Worm (Caenorhabditis elegans) whole organism, young adult: ENCODE measurements around the gene C16C10.1.
A peak's percentile ranks its signal among the peaks of the same experiment; 100 is the strongest.

ENCODE experiments used
- B0019.2 ChIP-seq: fragments of 200-800 bp; sonication (Bioruptor generic); conservative IDR thresholded peaks from 2 replicates; pipeline ENCODE4 v1.3.6; 2022; ENCODE audit warnings: missing genetic modification reagents, missing genetic modification characterization, missing compliant biosample characterization
- C17E4.6 ChIP-seq: fragments of 200-800 bp; sonication (Bioruptor generic); IDR thresholded peaks from 2 replicates; pipeline ENCODE4 v1.3.6; 2022; ENCODE audit warnings: missing genetic modification reagents, missing genetic modification characterization, missing compliant biosample characterization
- D2030.7 ChIP-seq: fragments of 200-800 bp; sonication (Bioruptor generic); IDR thresholded peaks from 2 replicates; pipeline ENCODE4 v1.3.6; 2022; ENCODE audit warnings: missing genetic modification reagents, missing genetic modification characterization, missing compliant biosample characterization
- F33H1.4 ChIP-seq: fragments of 200-800 bp; sonication (Bioruptor generic); IDR thresholded peaks from 2 replicates; pipeline ENCODE4 v1.3.6; 2022; ENCODE audit warnings: missing genetic modification reagents, missing genetic modification characterization, missing compliant biosample characterization
- F49E8.2 ChIP-seq: sonication (generic microtip); optimal IDR thresholded peaks from 3 replicates; lab custom pipeline; 2017; ENCODE audit warnings: missing genetic modification characterization, mild to moderate bottlenecking, missing compliant biosample characterization, antibody characterized with exemption, moderate library complexity; ENCODE audit not compliant: insufficient read depth
- Y53F4B.3 ChIP-seq: fragments of 200-800 bp; sonication (Bioruptor generic); IDR thresholded peaks from 2 replicates; pipeline ENCODE4 v1.3.6; 2022; ENCODE audit warnings: missing genetic modification reagents, missing genetic modification characterization, missing compliant biosample characterization
- Y67H2A.10 ChIP-seq: fragments of 200-800 bp; sonication (Bioruptor generic); conservative IDR thresholded peaks from 2 replicates; pipeline ENCODE4 v1.3.6; 2022; ENCODE audit warnings: missing genetic modification reagents, missing genetic modification characterization, missing compliant biosample characterization
- Y79H2A.3 ChIP-seq: fragments of 200-800 bp; sonication (Bioruptor generic); conservative IDR thresholded peaks from 2 replicates; pipeline ENCODE4 v1.3.6; 2022; ENCODE audit warnings: missing genetic modification reagents, missing genetic modification characterization, missing compliant biosample characterization
- attf-6 ChIP-seq: fragments of 200-800 bp; sonication (Bioruptor generic); IDR thresholded peaks from 2 replicates; pipeline ENCODE4 v1.3.6; 2022; ENCODE audit warnings: missing genetic modification reagents, missing genetic modification characterization, missing compliant biosample characterization
- bed-2 ChIP-seq: fragments of 200-800 bp; sonication (Bioruptor generic); IDR thresholded peaks from 2 replicates; pipeline ENCODE4 v1.3.6; 2022; ENCODE audit warnings: missing genetic modification reagents, missing genetic modification characterization, missing compliant biosample characterization
- ceh-27 ChIP-seq: fragments of 200-800 bp; sonication (Bioruptor generic); optimal IDR thresholded peaks from 2 replicates; lab custom pipeline; 2018; ENCODE audit warnings: mild to moderate bottlenecking, missing genetic modification characterization, moderate library complexity, missing compliant biosample characterization
- ceh-91 ChIP-seq: fragments of 200-800 bp; sonication (Bioruptor generic); IDR thresholded peaks from 2 replicates; pipeline ENCODE4 v1.3.6; 2022; ENCODE audit warnings: missing genetic modification reagents, missing genetic modification characterization, missing compliant biosample characterization
- dpl-1 ChIP-seq: fragments of 150-350 bp; optimal IDR thresholded peaks from 2 replicates; lab custom pipeline; 2014; ENCODE audit warnings: missing biosample characterization, missing genetic modification reagents, missing genetic modification characterization
- ekl-4 ChIP-seq: fragments of 200-800 bp; sonication (Bioruptor generic); IDR thresholded peaks from 2 replicates; pipeline ENCODE4 v1.3.6; 2022; ENCODE audit warnings: missing genetic modification reagents, missing genetic modification characterization, missing compliant biosample characterization
- ets-4 ChIP-seq: fragments of 200-800 bp; sonication (Bioruptor generic); optimal IDR thresholded peaks from 2 replicates; lab custom pipeline; 2018; ENCODE audit warnings: mild to moderate bottlenecking, missing genetic modification characterization, missing compliant biosample characterization
- him-1 ChIP-seq: sonication (generic microtip); optimal IDR thresholded peaks from 2 replicates; lab custom pipeline; 2016; ENCODE audit warnings: missing genotype, missing genetic modification reagents, missing genetic modification characterization, missing compliant biosample characterization
- hmg-1.2 ChIP-seq: fragments of 200-800 bp; sonication (Bioruptor generic); IDR thresholded peaks from 2 replicates; pipeline ENCODE4 v1.3.6; 2022; ENCODE audit warnings: missing genetic modification reagents, missing genetic modification characterization, missing compliant biosample characterization
- hsf-1 ChIP-seq: fragments of 200-800 bp; sonication (Bioruptor generic); IDR thresholded peaks from 2 replicates; pipeline ENCODE4 v1.3.6; 2022; ENCODE audit warnings: missing genetic modification reagents, missing genetic modification characterization, missing compliant biosample characterization
- lin-54 ChIP-seq: fragments of 200-800 bp; sonication (Bioruptor generic); optimal IDR thresholded peaks from 2 replicates; lab custom pipeline; 2018; ENCODE audit warnings: mild to moderate bottlenecking, missing genetic modification characterization, missing compliant biosample characterization
- lsl-1 ChIP-seq: fragments of 200-800 bp; sonication (Bioruptor generic); optimal IDR thresholded peaks from 2 replicates; lab custom pipeline; 2018; ENCODE audit warnings: mild to moderate bottlenecking, missing genetic modification characterization, moderate library complexity, missing compliant biosample characterization
- lsy-27 ChIP-seq: sonication (generic microtip); optimal IDR thresholded peaks from 2 replicates; lab custom pipeline; 2017; ENCODE audit warnings: missing genetic modification characterization, mild to moderate bottlenecking, missing compliant biosample characterization, antibody characterized with exemption, missing genotype, borderline replicate concordance; ENCODE audit not compliant: insufficient read depth
- madf-3 ChIP-seq: fragments of 200-800 bp; sonication (Bioruptor generic); IDR thresholded peaks from 2 replicates; pipeline ENCODE4 v1.3.6; 2022; ENCODE audit warnings: missing genetic modification reagents, missing genetic modification characterization, missing compliant biosample characterization
- madf-6 ChIP-seq: fragments of 200-800 bp; sonication (Bioruptor generic); IDR thresholded peaks from 2 replicates; pipeline ENCODE4 v1.3.6; 2022; ENCODE audit warnings: missing genetic modification reagents, missing genetic modification characterization, missing compliant biosample characterization
- madf-8 ChIP-seq: fragments of 200-800 bp; sonication (Bioruptor generic); conservative IDR thresholded peaks from 2 replicates; pipeline ENCODE4 v1.3.6; 2022; ENCODE audit warnings: missing genetic modification reagents, missing genetic modification characterization, missing compliant biosample characterization
- mcd-1 ChIP-seq: fragments of 200-800 bp; sonication (Bioruptor generic); IDR thresholded peaks from 2 replicates; pipeline ENCODE4 v1.3.6; 2022; ENCODE audit warnings: missing genetic modification reagents, missing genetic modification characterization, missing compliant biosample characterization
- mes-4 ChIP-seq: sonication (generic microtip); optimal IDR thresholded peaks from 2 replicates; lab custom pipeline; 2016; ENCODE audit warnings: missing genotype, missing genetic modification characterization, missing compliant biosample characterization
- repo-1 ChIP-seq: sonication (generic microtip); optimal IDR thresholded peaks from 2 replicates; lab custom pipeline; 2017; ENCODE audit warnings: mild to moderate bottlenecking, missing genetic modification characterization, missing compliant biosample characterization
- rpc-1 ChIP-seq, 2 experiments: fragments of 150-350 bp in 1 of 2; sonication (generic microtip) in 1 of 2; optimal IDR thresholded peaks; 2 replicates each; lab custom pipeline; 2014 to 2018; ENCODE audit warnings: missing biosample characterization in 1 of 2, missing genetic modification characterization in 1 of 2, missing genetic modification reagents in 1 of 2, missing genotype in 1 of 2
- snpc-1.1 ChIP-seq: sonication (generic microtip); optimal IDR thresholded peaks from 2 replicates; lab custom pipeline; 2017; ENCODE audit warnings: missing genetic modification characterization, mild to moderate bottlenecking, missing compliant biosample characterization, antibody characterized with exemption, moderate library complexity, missing genotype, missing genetic modification reagents; ENCODE audit not compliant: insufficient read depth
- snpc-1.3 ChIP-seq: sonication (generic microtip); optimal IDR thresholded peaks from 2 replicates; lab custom pipeline; 2017; ENCODE audit warnings: missing genetic modification characterization, mild to moderate bottlenecking, missing compliant biosample characterization, antibody characterized with exemption, moderate library complexity, missing genotype, missing genetic modification reagents; ENCODE audit not compliant: insufficient read depth
- snpc-3.4 ChIP-seq: sonication (generic microtip); optimal IDR thresholded peaks from 2 replicates; lab custom pipeline; 2017; ENCODE audit warnings: missing genetic modification characterization, mild to moderate bottlenecking, missing compliant biosample characterization, antibody characterized with exemption, moderate library complexity, missing genotype, missing genetic modification reagents
- snpc-4 ChIP-seq, 5 experiments: fragments of 150-350 bp in 1 of 5; sonication (generic microtip) in 4 of 5; optimal IDR thresholded peaks; 2 replicates each; lab custom pipeline; 2014 to 2018; ENCODE audit warnings: missing genetic modification characterization in 5 of 5, missing biosample characterization in 3 of 5, antibody characterized with exemption in 2 of 5, mild to moderate bottlenecking in 2 of 5, missing compliant biosample characterization in 2 of 5, missing genotype in 2 of 5, moderate library complexity in 2 of 5, missing genetic modification reagents in 1 of 5
- tbp1 ChIP-seq: fragments of 200-800 bp; sonication (Bioruptor generic); optimal IDR thresholded peaks from 2 replicates; lab custom pipeline; 2018; ENCODE audit warnings: mild to moderate bottlenecking, missing genetic modification characterization, missing compliant biosample characterization
- tlf-1 ChIP-seq: fragments of 200-800 bp; sonication (Bioruptor generic); optimal IDR thresholded peaks from 2 replicates; lab custom pipeline; 2018; ENCODE audit warnings: mild to moderate bottlenecking, missing genetic modification characterization, missing compliant biosample characterization
- xnd-1 ChIP-seq: sonication (generic microtip); optimal IDR thresholded peaks from 2 replicates; lab custom pipeline; 2016; ENCODE audit warnings: missing genotype, missing genetic modification reagents, missing genetic modification characterization, missing compliant biosample characterization
- ztf-26 ChIP-seq: sonication (generic microtip); optimal IDR thresholded peaks from 2 replicates; lab custom pipeline; 2017; ENCODE audit warnings: missing genetic modification characterization, missing compliant biosample characterization

The C16C10.1 gene

ce11 chrIII:4176109-4176596 is 5.1 kb downstream of the C16C10.1 start, which contains the start of the genes hrde-1 and C16C10.13 (continued):
- TF ChIP-seq Y53F4B.3 (GFP tag; lab: Robert Waterston, UW): no peak
- TF ChIP-seq snpc-3.4 (tag; lab: Kevin White, UChicago): peak; percentile 91
- peak; percentile 80 for TF ChIP-seq dpl-1 (GFP tag; lab: Kevin White, UChicago)
- TF ChIP-seq ceh-91 (GFP tag; lab: Robert Waterston, UW): peak; percentile 95
- no peak for TF ChIP-seq snpc-4 (GFP tag; optimal IDR thresholded peaks at IDR 0.05; lab: Kevin White, UChicago)
- peak in 1 of 4 experiments; percentile 56 for TF ChIP-seq snpc-4 (tag; optimal IDR thresholded peaks at IDR 0.05; lab: Kevin White, UChicago)
- peak; percentile 49 for TF ChIP-seq tbp1 (GFP tag; lab: Kevin White, UChicago)
- TF ChIP-seq bed-2 (GFP tag; lab: Robert Waterston, UW): no peak
- TF ChIP-seq attf-6 (GFP tag; lab: Robert Waterston, UW): 0 out of 2 replicates have a peak, but pooled peaks have one; percentile 17
- TF ChIP-seq F49E8.2: peak; percentile 93
- peak; percentile 66; the same call in 1 of the 2 replicates for TF ChIP-seq C17E4.6 (GFP tag; lab: Robert Waterston, UW)
- peak; percentile 91 for TF ChIP-seq D2030.7 (GFP tag; lab: Robert Waterston, UW)
- peak; percentile 79 for TF ChIP-seq tlf-1
- TF ChIP-seq F33H1.4 (GFP tag; lab: Robert Waterston, UW): peak; percentile 78
- no peak for TF ChIP-seq repo-1
- no peak for TF ChIP-seq Y79H2A.3 (GFP tag; lab: Robert Waterston, UW)
- peak; percentile 21 for TF ChIP-seq lsy-27 (tag; lab: Kevin White, UChicago)
- TF ChIP-seq him-1 (tag; lab: Kevin White, UChicago): peak; percentile 51
- peak; percentile 23; the same call in 1 of the 2 replicates for TF ChIP-seq hmg-1.2
- TF ChIP-seq snpc-1.1: peak; percentile 43
- peak; percentile 21 for TF ChIP-seq rpc-1 (optimal IDR thresholded peaks at IDR 0.05; lab: Kevin White, UChicago)
- no peak for TF ChIP-seq rpc-1 (tag; optimal IDR thresholded peaks at IDR 0.05; lab: Kevin White, UChicago)
- no peak for TF ChIP-seq Y67H2A.10 (GFP tag; lab: Robert Waterston, UW)
- TF ChIP-seq madf-3 (GFP tag; lab: Robert Waterston, UW): peak; percentile 87
- TF ChIP-seq hsf-1 (GFP tag; lab: Robert Waterston, UW): peak; percentile 99
- peak; percentile 98 for TF ChIP-seq madf-8 (GFP tag; lab: Robert Waterston, UW)
- TF ChIP-seq ztf-26 (tag; lab: Kevin White, UChicago): no peak
- no peak for TF ChIP-seq ets-4 (GFP tag; lab: Kevin White, UChicago)
- peak; percentile 98 for TF ChIP-seq madf-6 (GFP tag; lab: Robert Waterston, UW)
- TF ChIP-seq lin-54 (GFP tag; lab: Kevin White, UChicago): peak; percentile 88
- peak; percentile 92 for TF ChIP-seq xnd-1 (tag; lab: Kevin White, UChicago)
- no peak for TF ChIP-seq mes-4 (tag; lab: Kevin White, UChicago)
- TF ChIP-seq mcd-1: peak; percentile 89
- TF ChIP-seq B0019.2 (GFP tag; lab: Robert Waterston, UW): peak; percentile 82
- TF ChIP-seq ceh-27 (GFP tag; lab: Kevin White, UChicago): no peak
- TF ChIP-seq snpc-1.3 (tag; lab: Kevin White, UChicago): peak; percentile 82
- peak; percentile 65; the same call in 1 of the 2 replicates for TF ChIP-seq ekl-4
- peak; percentile 91 for TF ChIP-seq lsl-1 (GFP tag; lab: Kevin White, UChicago)
